Worm (Caenorhabditis elegans) whole organism, L2 larva: ENCODE data around the gene acy-2.

ENCODE experiments used
- ama-1 ChIP-seq: fragments of 150-350 bp; optimal IDR thresholded peaks from 2 replicates; lab custom pipeline; 2018; ENCODE audit warnings: inconsistent platforms
- nhr-25 ChIP-seq: fragments of 150-350 bp; sonication (generic microtip); optimal IDR thresholded peaks from 3 replicates; lab custom pipeline; 2014; ENCODE audit warnings: missing biosample characterization, missing genetic modification characterization

DNA sequence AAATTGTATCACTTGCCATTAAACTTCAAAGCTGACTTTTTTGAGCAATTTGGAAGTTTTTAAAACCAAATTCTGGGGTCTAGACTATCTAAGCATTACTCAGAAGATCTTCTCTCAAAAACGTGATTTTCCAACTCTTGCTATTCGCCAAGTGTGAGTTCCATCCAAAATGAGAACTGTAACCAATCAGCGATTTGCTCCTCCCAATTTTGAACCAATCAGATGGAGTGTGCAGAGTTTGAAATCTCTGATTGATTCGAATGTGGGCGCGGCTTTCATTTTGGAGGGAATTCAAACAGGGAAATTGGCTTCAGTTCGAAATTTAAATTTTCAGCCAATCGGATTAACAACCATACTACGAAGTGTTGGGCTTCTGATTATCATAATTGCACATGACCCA lies 22.7 kb upstream of the acy-2 start:
- TF ChIP-seq ama-1 (lab: Kevin White, UChicago) (no peak), nhr-25 (tag; lab: Kevin White, UChicago) (no peak)
